Fruit fly (Drosophila melanogaster) whole organism, embryonic: ENCODE data around the gene trx.

ENCODE experiments used
- CG1233 ChIP-seq: fragments of 200-800 bp; sonication (Bioruptor generic); optimal IDR thresholded peaks from 4 replicates; lab custom pipeline; 2018; ENCODE audit warnings: missing biosample characterization, mild to moderate bottlenecking, missing genetic modification characterization
- CG13424 ChIP-seq: fragments of 200-800 bp; sonication (Bioruptor generic); optimal IDR thresholded peaks from 2 replicates; lab custom pipeline; 2019; ENCODE audit warnings: missing biosample characterization, mild to moderate bottlenecking, missing genetic modification characterization, moderate library complexity
- CG14965 ChIP-seq: fragments of 200-800 bp; sonication (Bioruptor generic); optimal IDR thresholded peaks from 2 replicates; lab custom pipeline; 2016; ENCODE audit warnings: missing biosample characterization, missing genetic modification characterization, borderline replicate concordance
- CG3726 ChIP-seq: fragments of 200-800 bp; sonication (Bioruptor generic); IDR thresholded peaks from 3 replicates; pipeline ENCODE4, ENCODE4 v1.3.6; 2022; ENCODE audit warnings: missing biosample characterization, missing genetic modification characterization
- CG3995 ChIP-seq: fragments of 200-800 bp; sonication (Bioruptor generic); optimal IDR thresholded peaks from 3 replicates; lab custom pipeline; 2016; ENCODE audit warnings: missing biosample characterization, missing genetic modification characterization
- CG4707 ChIP-seq: fragments of 200-800 bp; sonication (Bioruptor generic); optimal IDR thresholded peaks from 2 replicates; lab custom pipeline; 2018; ENCODE audit warnings: missing biosample characterization, mild to moderate bottlenecking, missing genetic modification characterization, moderate library complexity
- CG7987 ChIP-seq: fragments of 200-800 bp; sonication (Bioruptor generic); optimal IDR thresholded peaks from 2 replicates; lab custom pipeline; 2018; ENCODE audit warnings: missing biosample characterization, mild to moderate bottlenecking, missing genetic modification characterization, moderate library complexity
- Opbp ChIP-seq: fragments of 200-800 bp; sonication (Bioruptor generic); IDR thresholded peaks from 3 replicates; pipeline ENCODE4 v1.3.6; 2022; ENCODE audit warnings: missing biosample characterization, missing genetic modification characterization; ENCODE audit not compliant: partially characterized antibody
- Sox102F ChIP-seq: fragments of 200-800 bp; sonication (Bioruptor generic); optimal IDR thresholded peaks from 2 replicates; lab custom pipeline; 2018; ENCODE audit warnings: missing biosample characterization, mild to moderate bottlenecking, missing genetic modification characterization, moderate library complexity
- pita ChIP-seq: fragments of 200-800 bp; sonication (Bioruptor generic); optimal IDR thresholded peaks from 2 replicates; lab custom pipeline; 2017; ENCODE audit warnings: missing biosample characterization, mild to moderate bottlenecking, missing genetic modification characterization
- psq ChIP-seq: fragments of 200-800 bp; sonication (Bioruptor generic); optimal IDR thresholded peaks from 2 replicates; lab custom pipeline; 2017; ENCODE audit warnings: missing biosample characterization, missing genetic modification characterization
- sug ChIP-seq: fragments of 200-800 bp; optimal IDR thresholded peaks from 2 replicates; lab custom pipeline; 2019; ENCODE audit warnings: missing biosample characterization, mild to moderate bottlenecking, missing genetic modification characterization, moderate library complexity

- TF ChIP-seq sug (tag; lab: Kevin White, UChicago) = no peak
- TF ChIP-seq CG3726 = no peak
- TF ChIP-seq pita (GFP tag; lab: Kevin White, UChicago) = no peak
- no peak for TF ChIP-seq Opbp (GFP tag; lab: Robert Waterston, UW)
- no peak for TF ChIP-seq Sox102F
- TF ChIP-seq CG1233 (GFP tag; lab: Kevin White, UChicago) = no peak
- TF ChIP-seq CG4707 (GFP tag; lab: Kevin White, UChicago) = no peak
- no peak for TF ChIP-seq CG14965 (GFP tag; lab: Kevin White, UChicago)
- no peak for TF ChIP-seq psq (GFP tag; lab: Kevin White, UChicago)
- TF ChIP-seq CG3995 (GFP tag; lab: Kevin White, UChicago) = no peak
- TF ChIP-seq CG13424 (tag; lab: Kevin White, UChicago) = no peak
- TF ChIP-seq CG7987 (GFP tag; lab: Kevin White, UChicago) = no peak
Observed at dm6 chr3R:14262087-14262486, 24.6 kb downstream of the trx start, which contains the start of the genes CG14839 and CG14841.
